Worm (Caenorhabditis elegans) whole organism, L4 larva: ENCODE measurements around the gene C04G6.11.
A peak's percentile ranks its signal among the peaks of the same experiment; 100 is the strongest.

ENCODE experiments used
- F10B5.3 ChIP-seq: sonication (generic microtip); optimal IDR thresholded peaks from 2 replicates; lab custom pipeline; 2016; ENCODE audit warnings: mild to moderate bottlenecking, missing genetic modification characterization, missing compliant biosample characterization
- F26F4.8 ChIP-seq: fragments of 200-800 bp; sonication (Bioruptor generic); conservative IDR thresholded peaks from 2 replicates; pipeline ENCODE4 v1.3.6; 2022; ENCODE audit warnings: missing genetic modification characterization, missing compliant biosample characterization
- F37D6.2 ChIP-seq: sonication (generic microtip); optimal IDR thresholded peaks from 2 replicates; lab custom pipeline; 2016; ENCODE audit warnings: mild to moderate bottlenecking, missing genetic modification characterization, missing compliant biosample characterization
- R02D3.7 ChIP-seq: fragments of 150-350 bp; sonication (generic microtip); optimal IDR thresholded peaks from 3 replicates; lab custom pipeline; 2014; ENCODE audit warnings: missing biosample characterization, missing genetic modification characterization
- Y105C5A.15 ChIP-seq: fragments of 200-800 bp; sonication (Bioruptor generic); IDR thresholded peaks from 2 replicates; pipeline ENCODE4 v1.3.6; 2022; ENCODE audit warnings: missing genetic modification characterization, missing compliant biosample characterization
- Y5F2A.4 ChIP-seq: fragments of 200-800 bp; sonication (Bioruptor generic); optimal IDR thresholded peaks from 2 replicates; lab custom pipeline; 2018; ENCODE audit warnings: mild to moderate bottlenecking, missing genetic modification characterization, missing compliant biosample characterization
- Y75B8A.6 ChIP-seq: fragments of 200-800 bp; sonication (Bioruptor generic); IDR thresholded peaks from 2 replicates; pipeline ENCODE4 v1.3.6; 2022; ENCODE audit warnings: missing genetic modification reagents, missing genetic modification characterization, missing compliant biosample characterization
- aly-2 ChIP-seq: sonication (generic microtip); optimal IDR thresholded peaks from 2 replicates; lab custom pipeline; 2018; ENCODE audit warnings: missing biosample characterization, missing genetic modification characterization
- ama-1 ChIP-seq: fragments of 150-350 bp; optimal IDR thresholded peaks from 2 replicates; lab custom pipeline; 2014; ENCODE audit warnings: inconsistent platforms, mixed read lengths
- arid-1 ChIP-seq: fragments of 200-800 bp; sonication (Bioruptor generic); conservative IDR thresholded peaks from 2 replicates; pipeline ENCODE4 v1.3.6; 2022; ENCODE audit warnings: missing genetic modification reagents, missing genetic modification characterization, missing compliant biosample characterization
- attf-4 ChIP-seq: sonication (generic microtip); optimal IDR thresholded peaks from 3 replicates; lab custom pipeline; 2017; ENCODE audit warnings: missing biosample characterization, missing genetic modification characterization
- ceh-20 ChIP-seq: fragments of 200-800 bp; sonication (Bioruptor generic); IDR thresholded peaks from 2 replicates; pipeline ENCODE4 v1.3.6; 2022; ENCODE audit warnings: missing genetic modification reagents, missing genetic modification characterization, missing compliant biosample characterization
- ceh-28 ChIP-seq: fragments of 150-350 bp; optimal IDR thresholded peaks from 2 replicates; lab custom pipeline; 2014; ENCODE audit warnings: missing biosample characterization, missing genetic modification reagents, missing genetic modification characterization
- ceh-32 ChIP-seq: sonication (generic microtip); optimal IDR thresholded peaks from 2 replicates; lab custom pipeline; 2016; ENCODE audit warnings: mild to moderate bottlenecking, missing genetic modification characterization, missing compliant biosample characterization; ENCODE audit not compliant: poor library complexity
- ceh-62 ChIP-seq: sonication (generic microtip); optimal IDR thresholded peaks from 2 replicates; lab custom pipeline; 2017; ENCODE audit warnings: missing biosample characterization, missing genetic modification characterization
- daf-16 ChIP-seq, 3 experiments: sonication (generic microtip); optimal IDR thresholded peaks; 2 replicates each; lab custom pipeline; 2016 to 2017; ENCODE audit warnings: missing genetic modification characterization in 3 of 3, missing genetic modification reagents in 3 of 3, mild to moderate bottlenecking in 2 of 3, missing compliant biosample characterization in 2 of 3, missing biosample characterization in 1 of 3, moderate library complexity in 1 of 3
- dmd-8 ChIP-seq: fragments of 200-800 bp; sonication (Bioruptor generic); IDR thresholded peaks from 2 replicates; pipeline ENCODE4 v1.3.6; 2022; ENCODE audit warnings: missing genetic modification characterization, missing compliant biosample characterization
- dve-1 ChIP-seq: sonication (generic microtip); optimal IDR thresholded peaks from 2 replicates; lab custom pipeline; 2017; ENCODE audit warnings: antibody characterized with exemption, mild to moderate bottlenecking, missing genetic modification characterization, missing compliant biosample characterization; ENCODE audit not compliant: insufficient read depth
- egl-43 ChIP-seq: fragments of 200-800 bp; sonication (Bioruptor generic); IDR thresholded peaks from 2 replicates; pipeline ENCODE4 v1.3.6; 2022; ENCODE audit warnings: missing genetic modification reagents, missing genetic modification characterization, missing compliant biosample characterization
- hif-1 ChIP-seq, 2 experiments: sonication (generic microtip); optimal IDR thresholded peaks; 2 replicates each; lab custom pipeline; 2016 to 2017; ENCODE audit warnings: missing compliant biosample characterization in 2 of 2, missing genetic modification characterization in 2 of 2, missing genetic modification reagents in 2 of 2, missing genotype in 2 of 2, mild to moderate bottlenecking in 1 of 2
- hmg-1.1 ChIP-seq: fragments of 200-800 bp; sonication (Bioruptor generic); IDR thresholded peaks from 2 replicates; pipeline ENCODE4 v1.3.6; 2022; ENCODE audit warnings: missing genetic modification reagents, missing genetic modification characterization, missing compliant biosample characterization
- jun-1 ChIP-seq: fragments of 150-350 bp; optimal IDR thresholded peaks from 2 replicates; lab custom pipeline; 2014; ENCODE audit warnings: missing biosample characterization, missing genetic modification reagents, missing genetic modification characterization
- lin-1 ChIP-seq: fragments of 200-800 bp; sonication (Bioruptor generic); IDR thresholded peaks from 2 replicates; pipeline ENCODE4 v1.3.6; 2022; ENCODE audit warnings: missing genetic modification reagents, missing genetic modification characterization, missing compliant biosample characterization
- madf-5 ChIP-seq, 2 experiments: fragments of 200-800 bp; sonication (Bioruptor generic); IDR thresholded peaks; 2 replicates each; pipeline ENCODE4 v1.3.6; 2022; ENCODE audit warnings: missing compliant biosample characterization in 2 of 2, missing genetic modification characterization in 2 of 2
- madf-9 ChIP-seq: fragments of 200-800 bp; sonication (Bioruptor generic); conservative IDR thresholded peaks from 2 replicates; pipeline ENCODE4 v1.3.6; 2022; ENCODE audit warnings: missing genetic modification reagents, missing genetic modification characterization, missing compliant biosample characterization
- mdl-1 ChIP-seq, 2 experiments: fragments of 150-350 bp in 1 of 2; sonication (generic microtip) in 1 of 2; optimal IDR thresholded peaks; 2 replicates each; lab custom pipeline; 2014 to 2017; ENCODE audit warnings: missing biosample characterization in 2 of 2, missing genetic modification characterization in 2 of 2
- mxl-2 ChIP-seq: fragments of 200-800 bp; sonication (Bioruptor generic); conservative IDR thresholded peaks from 2 replicates; pipeline ENCODE4 v1.3.6; 2022; ENCODE audit warnings: missing genetic modification reagents, missing genetic modification characterization, missing compliant biosample characterization
- nhr-10 ChIP-seq: fragments of 150-350 bp; optimal IDR thresholded peaks from 2 replicates; lab custom pipeline; 2014; ENCODE audit warnings: missing biosample characterization, missing genetic modification characterization
- nhr-11 ChIP-seq: fragments of 150-350 bp; optimal IDR thresholded peaks from 2 replicates; lab custom pipeline; 2014; ENCODE audit warnings: missing biosample characterization, missing genetic modification characterization
- nhr-28 ChIP-seq: fragments of 150-350 bp; optimal IDR thresholded peaks from 2 replicates; lab custom pipeline; 2014; ENCODE audit warnings: missing biosample characterization, missing genetic modification characterization
- nhr-41 ChIP-seq: fragments of 200-800 bp; sonication (Bioruptor generic); IDR thresholded peaks from 2 replicates; pipeline ENCODE4 v1.3.6; 2022; ENCODE audit warnings: missing genetic modification reagents, missing genetic modification characterization, missing compliant biosample characterization
- nhr-42 ChIP-seq: fragments of 200-800 bp; sonication (Bioruptor generic); IDR thresholded peaks from 2 replicates; pipeline ENCODE4 v1.3.6; 2022; ENCODE audit warnings: missing genetic modification characterization, missing compliant biosample characterization
- nhr-48 ChIP-seq: sonication (generic microtip); optimal IDR thresholded peaks from 2 replicates; lab custom pipeline; 2016; ENCODE audit warnings: mild to moderate bottlenecking, missing genetic modification characterization, missing compliant biosample characterization
- nhr-77 ChIP-seq: fragments of 150-350 bp; optimal IDR thresholded peaks from 2 replicates; lab custom pipeline; 2014; ENCODE audit warnings: missing biosample characterization, missing genetic modification characterization
- php-3 ChIP-seq: fragments of 200-800 bp; sonication (Bioruptor generic); IDR thresholded peaks from 2 replicates; pipeline ENCODE4 v1.3.6; 2022; ENCODE audit warnings: missing genetic modification reagents, missing genetic modification characterization, missing compliant biosample characterization
- skn-1 ChIP-seq: fragments of 150-350 bp; optimal IDR thresholded peaks from 2 replicates; lab custom pipeline; 2014; ENCODE audit warnings: missing biosample characterization, missing genetic modification characterization
- snpc-1.2 ChIP-seq: fragments of 200-800 bp; sonication (Bioruptor generic); IDR thresholded peaks from 2 replicates; pipeline ENCODE4 v1.3.6; 2022; ENCODE audit warnings: missing genetic modification reagents, missing genetic modification characterization, missing compliant biosample characterization
- spr-1 ChIP-seq: sonication (generic microtip); optimal IDR thresholded peaks from 2 replicates; lab custom pipeline; 2016; ENCODE audit warnings: mild to moderate bottlenecking, missing genetic modification characterization, missing compliant biosample characterization
- spr-3 ChIP-seq: fragments of 200-800 bp; sonication (Bioruptor generic); optimal IDR thresholded peaks from 2 replicates; lab custom pipeline; 2018; ENCODE audit warnings: mild to moderate bottlenecking, missing genetic modification characterization, missing compliant biosample characterization
- tag-97 ChIP-seq: fragments of 200-800 bp; sonication (Bioruptor generic); IDR thresholded peaks from 2 replicates; pipeline ENCODE4 v1.3.6; 2022; ENCODE audit warnings: missing genetic modification characterization, missing compliant biosample characterization
- unc-130 ChIP-seq: sonication (generic microtip); optimal IDR thresholded peaks from 2 replicates; lab custom pipeline; 2016; ENCODE audit warnings: missing genetic modification reagents, missing genetic modification characterization, missing compliant biosample characterization
- unc-39 ChIP-seq: sonication (generic microtip); optimal IDR thresholded peaks from 2 replicates; lab custom pipeline; 2017; ENCODE audit warnings: missing biosample characterization, missing genetic modification characterization
- vab-7 ChIP-seq: fragments of 200-800 bp; sonication (Bioruptor generic); IDR thresholded peaks from 2 replicates; pipeline ENCODE4 v1.3.6; 2022; ENCODE audit warnings: missing genetic modification reagents, missing genetic modification characterization, missing compliant biosample characterization
- zfp-2 ChIP-seq: sonication (generic microtip); optimal IDR thresholded peaks from 2 replicates; lab custom pipeline; 2016; ENCODE audit warnings: mild to moderate bottlenecking, missing genetic modification characterization, missing compliant biosample characterization
- zfp-3 ChIP-seq: fragments of 200-800 bp; sonication (Bioruptor generic); conservative IDR thresholded peaks from 2 replicates; pipeline ENCODE4 v1.3.6; 2022; ENCODE audit warnings: missing genetic modification reagents, missing genetic modification characterization, missing compliant biosample characterization
- zip-2 ChIP-seq: fragments of 150-350 bp; optimal IDR thresholded peaks from 2 replicates; lab custom pipeline; 2014; ENCODE audit warnings: missing biosample characterization, missing genetic modification characterization
- ztf-7 ChIP-seq: fragments of 150-350 bp; optimal IDR thresholded peaks from 2 replicates; lab custom pipeline; 2014; ENCODE audit warnings: missing biosample characterization, missing genetic modification characterization

Gene C04G6.11

DNA sequence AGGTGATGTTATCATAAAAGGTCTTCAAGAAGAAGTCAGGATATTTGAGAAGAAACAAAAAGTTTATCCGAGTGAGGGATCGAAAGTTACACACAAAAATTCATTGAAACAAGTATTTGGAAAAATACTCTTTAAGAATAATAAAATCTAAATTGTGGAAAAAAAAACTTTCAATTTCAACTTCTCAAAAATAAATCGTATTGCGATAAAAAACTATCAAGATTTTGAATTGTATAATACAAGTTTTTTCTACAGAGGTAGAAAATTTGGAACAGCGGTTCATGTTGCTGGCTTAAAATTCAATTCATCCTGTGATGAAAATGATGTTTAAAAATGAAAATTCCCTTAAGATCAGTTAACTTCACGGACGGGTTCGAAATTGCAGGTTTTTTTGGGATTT is 8.4 kb upstream of the C04G6.11 start, which contains the start of gene F09C12.8 (continued):
- TF ChIP-seq nhr-10 (tag; lab: Kevin White, UChicago) = no peak

DNA sequence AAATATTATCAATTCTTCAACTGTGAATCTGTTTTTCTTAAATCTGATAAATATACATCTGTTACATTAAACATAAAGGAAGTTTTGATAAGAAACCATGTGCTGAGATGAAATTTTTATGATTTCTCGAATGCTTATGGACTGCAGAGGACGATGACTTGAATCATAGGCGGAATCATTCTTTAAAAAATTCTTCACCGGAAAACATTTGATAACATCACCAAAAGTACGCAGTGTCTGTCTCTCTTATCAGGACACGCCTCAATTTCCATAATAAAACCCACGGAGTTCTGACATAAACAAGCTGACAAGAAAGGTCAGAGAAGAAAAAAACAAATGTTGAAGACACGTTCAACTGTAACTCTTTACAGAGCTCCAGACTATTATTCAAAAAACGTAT is 6.1 kb upstream of the C04G6.11 start, which contains the start of gene F09C12.2:
Gene F09C12.2 (plus strand): TSS at position 320 of the 400 bp plus-strand sequence.
- TF ChIP-seq jun-1 (tag; lab: Kevin White, UChicago) (no peak), nhr-28 (tag; lab: Kevin White, UChicago) (peak; percentile 53), daf-16 (GFP tag; optimal IDR thresholded peaks at IDR 0.05; lab: Kevin White, UChicago) (no peak), daf-16 (tag; optimal IDR thresholded peaks at IDR 0.05; lab: Kevin White, UChicago) (peak; percentile 58)

DNA sequence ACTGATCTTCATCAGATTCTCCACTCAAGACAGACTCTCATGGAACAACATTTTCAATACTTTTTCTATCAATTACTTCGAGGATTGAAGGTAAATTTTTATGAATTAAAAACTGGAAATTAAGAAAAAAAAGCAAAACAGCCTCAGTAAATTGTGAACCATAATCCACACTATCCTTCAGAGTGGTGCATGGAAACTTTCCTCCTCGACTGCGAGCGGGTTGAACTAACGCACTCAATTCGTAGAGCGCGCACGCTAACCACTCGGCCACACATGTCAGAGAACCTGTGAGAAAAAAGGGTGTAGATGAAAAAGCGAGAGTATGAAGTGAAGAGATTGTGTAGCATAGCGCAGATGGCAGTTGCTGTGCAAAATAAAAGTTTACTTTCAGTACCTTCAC is 1.4 kb upstream of the C04G6.11 start:
- TF ChIP-seq nhr-11 (tag; lab: Kevin White, UChicago) = peak; percentile 55
- no peak for TF ChIP-seq unc-39 (tag; lab: Kevin White, UChicago)
- peak; percentile 83 for TF ChIP-seq nhr-42 (GFP tag; lab: Robert Waterston, UW)
- peak in 1 of 2 experiments; percentile 28 for TF ChIP-seq mdl-1 (tag; optimal IDR thresholded peaks at IDR 0.05; lab: Kevin White, UChicago)
- peak; percentile 81; the same call in 1 of the 2 replicates for TF ChIP-seq ceh-20
- TF ChIP-seq mxl-2 (GFP tag; lab: Robert Waterston, UW) = peak; percentile 67; the same call in 1 of the 2 replicates
- peak; percentile 86 for TF ChIP-seq Y75B8A.6 (GFP tag; lab: Robert Waterston, UW)
- peak; percentile 85; the same call in 1 of the 2 replicates for TF ChIP-seq lin-1
- peak; percentile 76; the same call in 1 of the 2 replicates for TF ChIP-seq Y105C5A.15 (GFP tag; lab: Robert Waterston, UW)
- TF ChIP-seq php-3 (GFP tag; lab: Robert Waterston, UW) = peak; percentile 58; the same call in 1 of the 2 replicates
- no peak for TF ChIP-seq ama-1 (lab: Kevin White, UChicago)
- peak; percentile 91 for TF ChIP-seq vab-7 (GFP tag; lab: Robert Waterston, UW)
- TF ChIP-seq zfp-2 = peak; percentile 55
- TF ChIP-seq spr-1 (tag; lab: Kevin White, UChicago) = peak; percentile 86
- no peak for TF ChIP-seq ceh-28 (tag; lab: Kevin White, UChicago)
- no peak for TF ChIP-seq tag-97 (GFP tag; lab: Robert Waterston, UW)
- TF ChIP-seq dmd-8 = peak; percentile 94
- peak; percentile 80 for TF ChIP-seq nhr-48 (tag; lab: Kevin White, UChicago)
- TF ChIP-seq ztf-7 = peak; percentile 32
- TF ChIP-seq dve-1 = peak; percentile 72
- peak; percentile 66; the same call in 1 of the 2 replicates for TF ChIP-seq zfp-3 (GFP tag; lab: Robert Waterston, UW)
- no peak for TF ChIP-seq ceh-62 (tag; lab: Kevin White, UChicago)
- TF ChIP-seq madf-5 (GFP tag; IDR thresholded peaks at IDR 0.05; lab: Robert Waterston, UW) = peak; percentile 83 to 84; a peak in 3 of 4 replicates
- peak; percentile 89 for TF ChIP-seq hmg-1.1
- TF ChIP-seq unc-130 (GFP tag; lab: Kevin White, UChicago) = peak; percentile 80
- peak; percentile 60 for TF ChIP-seq F10B5.3
- TF ChIP-seq arid-1 (GFP tag; lab: Robert Waterston, UW) = peak; percentile 90
- TF ChIP-seq ceh-32 = no peak
- TF ChIP-seq nhr-41 = peak; percentile 96
- TF ChIP-seq F37D6.2 (tag; lab: Kevin White, UChicago) = peak; percentile 22
- no peak for TF ChIP-seq egl-43 (GFP tag; lab: Robert Waterston, UW)
- TF ChIP-seq attf-4 (tag; lab: Kevin White, UChicago) = no peak
- no peak; the same call in 1 of the 2 replicates for TF ChIP-seq snpc-1.2 (GFP tag; lab: Robert Waterston, UW)
- peak; percentile 60 for TF ChIP-seq zip-2 (tag; lab: Kevin White, UChicago)
- no peak for TF ChIP-seq skn-1
- peak; percentile 4 for TF ChIP-seq R02D3.7 (tag; lab: Kevin White, UChicago)
- peak; percentile 75 for TF ChIP-seq Y5F2A.4 (GFP tag; lab: Kevin White, UChicago)
- peak; percentile 4 for TF ChIP-seq aly-2
- no peak; the same call in 1 of the 2 replicates for TF ChIP-seq madf-9 (GFP tag; lab: Robert Waterston, UW)
- TF ChIP-seq spr-3 (GFP tag; lab: Kevin White, UChicago) = peak; percentile 75
- no peak for TF ChIP-seq nhr-77
- peak in 1 of 2 experiments; percentile 25 for TF ChIP-seq hif-1 (tag; optimal IDR thresholded peaks at IDR 0.05; lab: Kevin White, UChicago)
- TF ChIP-seq F26F4.8 (GFP tag; lab: Robert Waterston, UW) = peak; percentile 92
